Fruit fly (Drosophila melanogaster) whole organism, prepupa: Measurements from ENCODE around the gene CG12729.

Experiments used
- CG10631 ChIP-seq: fragments of 200-800 bp; sonication (Bioruptor generic); optimal IDR thresholded peaks from 2 replicates; lab custom pipeline; 2016; ENCODE audit warnings: missing biosample characterization, missing genetic modification characterization
- CG10669 ChIP-seq: fragments of 200-800 bp; sonication (Bioruptor generic); optimal IDR thresholded peaks from 3 replicates; lab custom pipeline; 2018; ENCODE audit warnings: missing biosample characterization, mild to moderate bottlenecking, missing genetic modification characterization, moderate library complexity
- CG11294 ChIP-seq: fragments of 200-800 bp; sonication (Bioruptor generic); IDR thresholded peaks from 2 replicates; pipeline ENCODE4 v1.3.6; 2022; ENCODE audit warnings: missing biosample characterization, missing genetic modification characterization
- CG15336 ChIP-seq: fragments of 200-800 bp; sonication (Bioruptor generic); IDR thresholded peaks from 2 replicates; pipeline ENCODE4 v1.3.6; 2022; ENCODE audit warnings: missing biosample characterization, missing genetic modification characterization
- CG1621 ChIP-seq: fragments of 200-800 bp; sonication (Bioruptor generic); optimal IDR thresholded peaks from 3 replicates; lab custom pipeline; 2018; ENCODE audit warnings: missing biosample characterization, mild to moderate bottlenecking, missing genetic modification characterization
- CG3032 ChIP-seq: fragments of 200-800 bp; optimal IDR thresholded peaks from 2 replicates; lab custom pipeline; 2019; ENCODE audit warnings: missing biosample characterization, mild to moderate bottlenecking, missing genetic modification characterization, moderate library complexity
- CG31627 ChIP-seq: fragments of 200-800 bp; sonication (Bioruptor generic); optimal IDR thresholded peaks from 3 replicates; lab custom pipeline; 2016; ENCODE audit warnings: missing biosample characterization, missing genetic modification characterization
- CG32006 ChIP-seq: fragments of 200-800 bp; sonication (Bioruptor generic); optimal IDR thresholded peaks from 3 replicates; lab custom pipeline; 2017; ENCODE audit warnings: missing biosample characterization, mild to moderate bottlenecking, missing genetic modification characterization
- CG34406 ChIP-seq: fragments of 200-800 bp; sonication (Bioruptor generic); optimal IDR thresholded peaks from 3 replicates; lab custom pipeline; 2016; ENCODE audit warnings: missing biosample characterization, missing genetic modification characterization
- CG6163 ChIP-seq: fragments of 200-800 bp; sonication (Bioruptor generic); IDR thresholded peaks from 3 replicates; pipeline ENCODE4 v1.3.6; 2022; ENCODE audit warnings: missing biosample characterization, missing genetic modification characterization
- CG6276 ChIP-seq: fragments of 200-800 bp; sonication (Bioruptor generic); optimal IDR thresholded peaks from 2 replicates; lab custom pipeline; 2017; ENCODE audit warnings: missing biosample characterization, mild to moderate bottlenecking, missing genetic modification characterization
- CG6792 ChIP-seq: fragments of 200-800 bp; sonication (Bioruptor generic); optimal IDR thresholded peaks from 3 replicates; lab custom pipeline; 2016; ENCODE audit warnings: missing biosample characterization, missing genetic modification characterization
- CG6808 ChIP-seq: fragments of 200-800 bp; sonication (Bioruptor generic); optimal IDR thresholded peaks from 3 replicates; lab custom pipeline; 2017; ENCODE audit warnings: missing biosample characterization, missing genetic modification characterization, mild to moderate bottlenecking, moderate library complexity, missing genetic modification reagents
- CG6854 ChIP-seq: fragments of 200-800 bp; sonication (Bioruptor generic); optimal IDR thresholded peaks from 2 replicates; lab custom pipeline; 2017; ENCODE audit warnings: missing biosample characterization, mild to moderate bottlenecking, missing genetic modification characterization
- CG7368 ChIP-seq: fragments of 200-800 bp; sonication (Bioruptor generic); optimal IDR thresholded peaks from 3 replicates; lab custom pipeline; 2016; ENCODE audit warnings: missing biosample characterization, missing genetic modification characterization
- CG8632 ChIP-seq: fragments of 200-800 bp; sonication (Bioruptor generic); optimal IDR thresholded peaks from 3 replicates; lab custom pipeline; 2016; ENCODE audit warnings: missing biosample characterization, missing genetic modification characterization
- CG9139 ChIP-seq: fragments of 200-800 bp; sonication (Bioruptor generic); optimal IDR thresholded peaks from 3 replicates; lab custom pipeline; 2017; ENCODE audit warnings: missing biosample characterization, mild to moderate bottlenecking, missing genetic modification characterization
- Eip75B ChIP-seq: fragments of 200-800 bp; sonication (Bioruptor generic); optimal IDR thresholded peaks from 3 replicates; lab custom pipeline; 2016; ENCODE audit warnings: missing biosample characterization, missing genetic modification characterization
- Eip78C ChIP-seq: fragments of 200-800 bp; sonication (Bioruptor generic); peaks from one replicate; lab custom pipeline; 2016; ENCODE audit warnings: missing biosample characterization, missing genetic modification characterization
- Eip93F ChIP-seq: fragments of 200-800 bp; sonication (Bioruptor generic); optimal IDR thresholded peaks from 2 replicates; lab custom pipeline; 2016; ENCODE audit warnings: missing biosample characterization, mild to moderate bottlenecking, missing genetic modification characterization
- Ets21C ChIP-seq: fragments of 200-800 bp; sonication (Bioruptor generic); optimal IDR thresholded peaks from 3 replicates; lab custom pipeline; 2016; ENCODE audit warnings: missing biosample characterization, missing genetic modification characterization
- Ets96B ChIP-seq: fragments of 200-800 bp; optimal IDR thresholded peaks from 2 replicates; lab custom pipeline; 2019; ENCODE audit warnings: missing biosample characterization, mild to moderate bottlenecking, missing genetic modification characterization, moderate library complexity
- Hr38 ChIP-seq: sonication (Bioruptor generic); optimal IDR thresholded peaks from 2 replicates; lab custom pipeline; 2016; ENCODE audit warnings: missing biosample characterization, missing genetic modification characterization
- Hr39 ChIP-seq: fragments of 200-800 bp; sonication (Bioruptor generic); optimal IDR thresholded peaks from 2 replicates; lab custom pipeline; 2016; ENCODE audit warnings: missing biosample characterization, missing genetic modification characterization
- Hr4 ChIP-seq: fragments of 200-800 bp; sonication (Bioruptor generic); optimal IDR thresholded peaks from 3 replicates; lab custom pipeline; 2016; ENCODE audit warnings: missing biosample characterization, missing genetic modification characterization
- Lpt ChIP-seq: fragments of 200-800 bp; sonication (Bioruptor generic); optimal IDR thresholded peaks from 3 replicates; lab custom pipeline; 2016; ENCODE audit warnings: missing biosample characterization, missing genetic modification characterization
- Met ChIP-seq: fragments of 200-800 bp; sonication (Bioruptor generic); optimal IDR thresholded peaks from 3 replicates; lab custom pipeline; 2016; ENCODE audit warnings: missing biosample characterization, missing genetic modification characterization
- OdsH ChIP-seq: fragments of 200-800 bp; sonication (Bioruptor generic); optimal IDR thresholded peaks from 3 replicates; lab custom pipeline; 2016; ENCODE audit warnings: missing biosample characterization, missing genetic modification characterization
- Smox ChIP-seq: fragments of 200-800 bp; sonication (Bioruptor generic); optimal IDR thresholded peaks from 3 replicates; lab custom pipeline; 2016; ENCODE audit warnings: missing biosample characterization, missing genetic modification characterization
- Sox14 ChIP-seq: fragments of 200-800 bp; sonication (Bioruptor generic); optimal IDR thresholded peaks from 3 replicates; lab custom pipeline; 2016; ENCODE audit warnings: missing biosample characterization, missing genetic modification characterization
- Sox15 ChIP-seq: fragments of 200-800 bp; sonication (Bioruptor generic); optimal IDR thresholded peaks from 3 replicates; lab custom pipeline; 2016; ENCODE audit warnings: missing biosample characterization, missing genetic modification characterization
- cyc ChIP-seq: fragments of 200-800 bp; sonication (Bioruptor generic); optimal IDR thresholded peaks from 3 replicates; lab custom pipeline; 2016; ENCODE audit warnings: missing biosample characterization, missing genetic modification characterization
- dac ChIP-seq: fragments of 200-800 bp; sonication (Bioruptor generic); optimal IDR thresholded peaks from 2 replicates; lab custom pipeline; 2017; ENCODE audit warnings: missing biosample characterization, mild to moderate bottlenecking, missing genetic modification characterization
- dsx ChIP-seq: fragments of 200-800 bp; optimal IDR thresholded peaks from 3 replicates; lab custom pipeline; 2019; ENCODE audit warnings: missing biosample characterization, mild to moderate bottlenecking, missing genetic modification characterization, moderate library complexity; ENCODE audit not compliant: poor library complexity, severe bottlenecking
- fd59A ChIP-seq: fragments of 200-800 bp; sonication (Bioruptor generic); optimal IDR thresholded peaks from 2 replicates; lab custom pipeline; 2017; ENCODE audit warnings: missing biosample characterization, mild to moderate bottlenecking, missing genetic modification characterization, missing genetic modification reagents
- fd85E ChIP-seq: fragments of 200-800 bp; sonication (Bioruptor generic); optimal IDR thresholded peaks from 3 replicates; lab custom pipeline; 2016; ENCODE audit warnings: missing biosample characterization, missing genetic modification characterization
- fkh ChIP-seq: fragments of 200-800 bp; sonication (Bioruptor generic); optimal IDR thresholded peaks from 3 replicates; lab custom pipeline; 2017; ENCODE audit warnings: missing biosample characterization, mild to moderate bottlenecking, missing genetic modification characterization, moderate library complexity
- lz ChIP-seq: fragments of 200-800 bp; sonication (Bioruptor generic); optimal IDR thresholded peaks from 3 replicates; lab custom pipeline; 2016; ENCODE audit warnings: missing biosample characterization, missing genetic modification characterization
- net ChIP-seq: fragments of 200-800 bp; sonication (Bioruptor generic); optimal IDR thresholded peaks from 3 replicates; lab custom pipeline; 2016; ENCODE audit warnings: missing biosample characterization, missing genetic modification characterization
- pdm3 ChIP-seq: fragments of 200-800 bp; sonication (Bioruptor generic); optimal IDR thresholded peaks from 3 replicates; lab custom pipeline; 2016; ENCODE audit warnings: missing biosample characterization, missing genetic modification characterization
- svp ChIP-seq: fragments of 200-800 bp; sonication (Bioruptor generic); peaks from one replicate; lab custom pipeline; 2016; ENCODE audit warnings: missing biosample characterization, missing genetic modification characterization
- topi ChIP-seq: fragments of 200-800 bp; sonication (Bioruptor generic); optimal IDR thresholded peaks from 3 replicates; lab custom pipeline; 2016; ENCODE audit warnings: missing biosample characterization, missing genetic modification characterization
- vri ChIP-seq: fragments of 200-800 bp; sonication (Bioruptor generic); optimal IDR thresholded peaks from 3 replicates; lab custom pipeline; 2016; ENCODE audit warnings: missing biosample characterization, mild to moderate bottlenecking, missing genetic modification characterization

The CG12729 gene

DNA sequence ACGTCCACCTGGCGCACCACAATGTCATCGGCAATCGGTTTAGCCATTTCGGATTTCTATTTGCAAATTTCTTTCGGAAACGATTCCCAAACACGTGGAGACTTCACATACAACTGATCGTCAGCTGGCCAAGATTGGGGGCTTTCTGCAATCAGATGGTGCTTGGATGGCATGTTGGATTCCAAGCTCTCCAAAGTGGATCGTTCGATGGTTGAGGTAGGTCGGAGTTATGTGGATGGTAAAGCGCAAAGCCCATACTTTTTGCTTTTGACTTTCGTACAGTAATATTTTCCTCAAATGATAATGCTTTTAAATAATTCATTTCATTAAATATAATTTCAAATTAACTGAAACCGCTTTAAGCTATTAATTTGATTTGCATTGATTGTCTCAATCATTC is 29.4 kb upstream of the CG12729 start, which contains the start of gene AgmNAT:
AgmNAT (minus strand) TSS at position 101 of the 400 bp plus-strand sequence.
- TF ChIP-seq Eip75B (GFP tag; lab: Kevin White, UChicago) (no peak), Eip78C (GFP tag; lab: Kevin White, UChicago) (peak; percentile 12)

DNA sequence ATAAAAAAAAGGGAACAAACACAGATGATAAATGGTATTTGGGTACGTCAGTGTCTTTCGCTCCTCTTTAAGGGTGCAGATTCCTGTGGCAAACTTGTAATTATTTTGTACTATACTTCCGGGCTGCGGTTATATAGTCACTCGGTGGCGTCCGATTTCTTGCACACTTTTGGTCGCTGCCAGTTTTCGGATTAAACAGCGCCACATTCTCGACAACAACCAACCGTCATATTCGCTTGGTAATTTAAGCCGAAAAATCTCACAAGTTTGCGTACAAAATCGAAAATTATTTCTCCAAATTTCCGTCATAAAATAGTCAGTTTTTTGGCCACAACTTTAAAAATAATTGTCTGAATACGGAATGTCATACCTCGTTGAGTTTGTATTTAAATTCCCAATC is 27.9 kb upstream of the CG12729 start:
- TF ChIP-seq CG3032 (tag; lab: Kevin White, UChicago) (no peak), svp (GFP tag; lab: Kevin White, UChicago) (no peak), CG8632 (GFP tag; lab: Kevin White, UChicago) (no peak), CG6854 (GFP tag; lab: Kevin White, UChicago) (no peak), CG6163 (no peak), fd59A (GFP tag; lab: Kevin White, UChicago) (no peak), CG10631 (GFP tag; lab: Kevin White, UChicago) (no peak), OdsH (GFP tag; lab: Kevin White, UChicago) (no peak), CG7368 (no peak), dsx (GFP tag; lab: Kevin White, UChicago) (no peak), Hr4 (GFP tag; lab: Kevin White, UChicago) (no peak), Ets96B (no peak), lz (GFP tag; lab: Kevin White, UChicago) (no peak), CG6808 (GFP tag; lab: Kevin White, UChicago) (no peak), dac (GFP tag; lab: Kevin White, UChicago) (no peak)

DNA sequence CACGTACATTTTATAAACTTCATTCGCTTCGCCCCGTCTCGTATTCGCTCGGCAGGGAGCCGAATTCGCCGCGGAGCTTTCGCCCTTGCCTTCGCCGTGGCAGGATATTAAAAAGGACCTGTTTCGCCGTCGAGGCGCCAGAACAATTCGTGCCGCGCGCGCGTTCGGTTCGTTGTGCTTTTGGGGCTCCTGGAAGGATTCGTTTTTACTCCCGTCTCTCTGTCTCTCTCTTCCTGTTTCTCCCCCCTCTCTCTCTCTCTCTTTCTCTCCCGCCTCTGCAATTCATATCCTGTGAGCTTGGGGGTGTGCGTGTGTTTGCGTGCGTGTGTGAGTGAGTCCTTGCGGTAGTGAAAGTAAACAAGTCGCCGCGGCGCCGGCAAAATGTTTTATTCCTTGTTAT is 26.7 kb upstream of the CG12729 start, which contains the start of gene CG15765:
CG15765 (plus strand) TSS at position 132 of the 400 bp plus-strand sequence.
- TF ChIP-seq OdsH (GFP tag; lab: Kevin White, UChicago) (no peak), Eip75B (GFP tag; lab: Kevin White, UChicago) (no peak), CG32006 (GFP tag; lab: Kevin White, UChicago) (no peak), CG10631 (GFP tag; lab: Kevin White, UChicago) (no peak), Lpt (GFP tag; lab: Kevin White, UChicago) (no peak), CG9139 (GFP tag; lab: Kevin White, UChicago) (no peak)

dm6 chrX:5819972-5820371 is 25.1 kb upstream of the CG12729 start:
- TF ChIP-seq fd59A (GFP tag; lab: Kevin White, UChicago): no peak
- TF ChIP-seq CG7368: no peak
- TF ChIP-seq CG6276: no peak
- no peak for TF ChIP-seq Hr38 (GFP tag; lab: Kevin White, UChicago)
- peak; percentile 62 for TF ChIP-seq svp (GFP tag; lab: Kevin White, UChicago)
- TF ChIP-seq Ets96B: no peak
- no peak for TF ChIP-seq Sox15
- TF ChIP-seq net (GFP tag; lab: Kevin White, UChicago): no peak
- no peak for TF ChIP-seq CG8632 (GFP tag; lab: Kevin White, UChicago)
- peak; percentile 27 for TF ChIP-seq Met (GFP tag; lab: Kevin White, UChicago)
- no peak for TF ChIP-seq Ets21C (GFP tag; lab: Kevin White, UChicago)
- no peak for TF ChIP-seq CG1621
- peak; percentile 36 for TF ChIP-seq cyc
- no peak for TF ChIP-seq CG11294 (GFP tag; lab: Robert Waterston, UW)
- TF ChIP-seq lz (GFP tag; lab: Kevin White, UChicago): peak; percentile 18
- TF ChIP-seq Eip75B (GFP tag; lab: Kevin White, UChicago): no peak
- TF ChIP-seq CG10669 (GFP tag; lab: Kevin White, UChicago): no peak
- TF ChIP-seq pdm3 (GFP tag; lab: Kevin White, UChicago): no peak
- 0 out of 3 replicates have a peak, but pooled peaks have one; percentile 44 for TF ChIP-seq CG6163
- no peak for TF ChIP-seq CG34406
- TF ChIP-seq CG6808 (GFP tag; lab: Kevin White, UChicago): no peak
- no peak for TF ChIP-seq CG15336 (GFP tag; lab: Robert Waterston, UW)
- TF ChIP-seq dsx (GFP tag; lab: Kevin White, UChicago): no peak
- TF ChIP-seq vri (GFP tag; lab: Kevin White, UChicago): no peak
- TF ChIP-seq Eip78C (GFP tag; lab: Kevin White, UChicago): peak; percentile 7
- TF ChIP-seq Eip93F (GFP tag; lab: Kevin White, UChicago): no peak
- no peak for TF ChIP-seq fd85E (GFP tag; lab: Kevin White, UChicago)
- peak; percentile 4 for TF ChIP-seq topi (GFP tag; lab: Kevin White, UChicago)
- TF ChIP-seq Hr4 (GFP tag; lab: Kevin White, UChicago): no peak
- no peak for TF ChIP-seq Sox14 (GFP tag; lab: Kevin White, UChicago)
- peak; percentile 5 for TF ChIP-seq CG31627 (GFP tag; lab: Kevin White, UChicago)
- TF ChIP-seq CG6792 (GFP tag; lab: Kevin White, UChicago): no peak
- TF ChIP-seq Hr39: no peak
- TF ChIP-seq fkh: no peak
- no peak for TF ChIP-seq CG9139 (GFP tag; lab: Kevin White, UChicago)
- no peak for TF ChIP-seq CG6854 (GFP tag; lab: Kevin White, UChicago)
- peak; percentile 8 for TF ChIP-seq Smox (GFP tag; lab: Kevin White, UChicago)
- no peak for TF ChIP-seq CG32006 (GFP tag; lab: Kevin White, UChicago)
